Fruit fly (Drosophila melanogaster) Kc167 (cell line): ENCODE data around the gene MCTS1.

Source experiments
- h ChIP-seq: fragments of >200 bp; optimal IDR thresholded peaks from 3 replicates; lab custom pipeline; 2018; ENCODE audit warnings: missing external identifiers
- insv ChIP-seq: fragments of >200 bp; optimal IDR thresholded peaks from 3 replicates; lab custom pipeline; 2018; ENCODE audit warnings: missing external identifiers
- psq ChIP-seq: fragments of >200 bp; optimal IDR thresholded peaks from 2 replicates; lab custom pipeline; 2017; ENCODE audit warnings: missing external identifiers
- ttk ChIP-seq: sonication (Bioruptor generic); optimal IDR thresholded peaks from 2 replicates; lab custom pipeline; 2017; ENCODE audit warnings: missing external identifiers

- TF ChIP-seq ttk (lab: Kevin White, UChicago) = no peak
- no peak for TF ChIP-seq psq (lab: Kevin White, UChicago)
- no peak for TF ChIP-seq h (lab: Kevin White, UChicago)
- TF ChIP-seq insv (lab: Kevin White, UChicago) = no peak
These were observed 49.4 kb upstream of the MCTS1 start, which contains the start of gene CG5966 for dm6 chrX:5988088-5988987.
